Worm (Caenorhabditis elegans): ENCODE results near the gene mmab-1.

The mmab-1 gene

DNA sequence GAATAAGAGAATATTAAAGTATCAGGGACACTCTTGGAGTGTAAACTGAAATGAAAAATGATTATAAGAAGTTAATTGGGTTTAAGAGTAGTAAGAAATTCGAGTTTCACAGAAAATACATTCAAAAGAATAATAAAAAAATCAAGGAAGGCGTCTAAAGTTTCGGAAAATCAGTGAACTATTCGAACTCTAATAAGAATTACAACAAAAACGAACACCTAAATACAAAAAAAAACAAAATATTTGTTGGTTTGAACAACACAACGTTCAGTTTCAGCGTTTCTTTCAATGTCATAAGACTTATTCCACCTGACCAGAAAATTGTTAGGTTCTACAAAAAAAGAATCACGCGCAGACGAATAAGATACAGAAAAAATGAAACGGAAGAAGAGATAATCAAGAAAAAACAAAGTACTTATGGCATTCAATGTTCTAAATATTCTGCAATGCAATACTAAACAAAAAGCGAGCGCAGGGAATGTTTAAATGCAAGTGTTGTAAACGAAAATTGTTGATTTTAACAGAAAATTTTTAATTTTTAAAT is 22.8 kb downstream of the mmab-1 start, which contains the start of gene nhl-2 (continued):
- TF ChIP-seq cebp-1 (GFP tag; IDR thresholded peaks at IDR 0.05) (no peak), cebp-1 (tag; optimal IDR thresholded peaks at IDR 0.05) (no peak), aptf-2 (GFP tag; conservative IDR thresholded peaks at IDR 0.05) (no peak)

DNA sequence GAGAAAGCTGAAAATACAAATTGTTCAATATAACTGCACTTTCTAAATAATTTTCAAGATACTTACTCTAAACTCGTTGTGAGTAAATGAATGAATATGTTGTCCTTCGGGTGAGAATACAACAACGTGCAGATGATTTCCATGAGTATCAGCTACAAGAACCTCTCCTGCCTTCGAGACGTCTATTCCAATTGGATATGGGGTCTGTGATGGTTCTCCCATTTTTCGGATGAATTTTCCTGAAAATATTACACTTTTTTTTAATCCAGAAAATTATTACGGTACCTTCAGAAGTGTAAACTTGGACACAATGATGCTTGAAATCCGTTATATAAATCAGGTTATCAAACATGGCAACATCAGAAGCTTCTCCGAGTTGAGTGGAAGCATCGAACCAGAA is 26.6 kb downstream of the mmab-1 start:
- no peak for TF ChIP-seq F10E7.11 (tag; optimal IDR thresholded peaks at IDR 0.05)
- TF ChIP-seq T07F8.4 (tag; optimal IDR thresholded peaks at IDR 0.05), result no peak
- no peak for TF ChIP-seq zfh-2 (GFP tag; conservative IDR thresholded peaks at IDR 0.05)
- no peak for TF ChIP-seq lag-1 (GFP tag; IDR thresholded peaks at IDR 0.05)
- TF ChIP-seq egl-18 (GFP tag; IDR thresholded peaks at IDR 0.05), result no peak
- TF ChIP-seq F57A8.1 (GFP tag; optimal IDR thresholded peaks at IDR 0.05), result no peak
- no peak for TF ChIP-seq lsl-1 (GFP tag; optimal IDR thresholded peaks at IDR 0.05)
- no peak for TF ChIP-seq nfya-2 (GFP tag; IDR thresholded peaks at IDR 0.05)
- no peak for TF ChIP-seq ekl-4 (GFP tag; IDR thresholded peaks at IDR 0.05)
- TF ChIP-seq cebp-1 (GFP tag; IDR thresholded peaks at IDR 0.05), result no peak
- TF ChIP-seq cebp-1 (tag; optimal IDR thresholded peaks at IDR 0.05), result no peak

DNA sequence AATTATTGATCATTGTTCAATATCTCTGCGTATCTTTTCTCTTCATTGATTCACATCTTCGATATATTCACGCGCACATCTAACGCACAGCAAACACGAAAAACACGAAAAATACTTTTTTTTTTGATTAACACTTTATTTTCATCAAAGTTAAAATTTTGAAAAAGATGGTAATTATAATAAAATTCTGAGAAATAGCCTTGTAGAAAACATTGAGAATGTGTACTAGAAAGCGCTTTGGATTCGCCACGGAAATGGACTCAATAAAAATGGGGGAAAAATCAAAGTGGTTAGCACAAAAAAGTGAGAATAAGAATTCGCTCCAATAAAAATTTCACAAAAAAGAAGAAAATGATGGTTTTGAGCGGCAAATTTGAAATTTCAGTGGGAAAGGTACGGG is 28.4 kb downstream of the mmab-1 start, which contains the start of gene F26F4.6:
TSS of gene F26F4.6 (minus strand) at position 101 of the 400 bp plus-strand sequence.
- TF ChIP-seq mes-4 (tag; optimal IDR thresholded peaks at IDR 0.05) (no peak), ama-1 (optimal IDR thresholded peaks at IDR 0.05) (no peak), ama-1 (GFP tag; optimal IDR thresholded peaks at IDR 0.05) (no peak), hlh-12 (tag; optimal IDR thresholded peaks at IDR 0.05) (no peak), rec-8 (tag; optimal IDR thresholded peaks at IDR 0.05) (no peak), nhr-27 (tag; optimal IDR thresholded peaks at IDR 0.05) (no peak), F33H1.4 (GFP tag; IDR thresholded peaks at IDR 0.05) (no peak), B0019.2 (GFP tag; conservative IDR thresholded peaks at IDR 0.05) (no peak), lin-54 (GFP tag; optimal IDR thresholded peaks at IDR 0.05) (no peak), ZK185.1 (tag; optimal IDR thresholded peaks at IDR 0.05; ENCODE audit: poor library complexity, severe bottlenecking) (no peak), F10E7.11 (tag; optimal IDR thresholded peaks at IDR 0.05) (no peak), snpc-1.3 (tag; optimal IDR thresholded peaks at IDR 0.05; ENCODE audit: insufficient read depth) (no peak), hmg-20 (GFP tag; IDR thresholded peaks at IDR 0.05) (no peak)

DNA sequence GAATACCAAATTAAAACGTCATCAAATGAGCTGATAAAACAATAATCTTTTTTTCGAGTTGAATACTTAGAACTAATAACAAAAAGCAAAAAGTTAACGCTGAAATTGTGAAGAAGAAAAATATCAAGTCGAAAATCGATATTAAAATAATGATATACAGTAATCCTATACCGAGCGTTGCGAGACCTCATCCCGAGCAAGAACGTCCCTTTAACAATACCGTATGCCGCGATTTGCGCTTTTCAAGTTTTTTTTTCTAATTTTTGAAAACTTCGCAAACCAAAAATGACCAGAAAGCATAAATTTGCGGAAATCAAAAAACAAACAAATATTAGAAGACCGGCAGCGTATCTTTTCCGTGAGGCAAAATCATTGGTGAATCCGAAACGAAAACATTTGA is 30.9 kb downstream of the mmab-1 start, which contains the start of gene F26F4.5:
TSS of gene F26F4.5 (minus strand) at position 256 of the 400 bp plus-strand sequence.
- TF ChIP-seq tbp1 (GFP tag; optimal IDR thresholded peaks at IDR 0.05) (no peak), F33H1.4 (GFP tag; IDR thresholded peaks at IDR 0.05) (peak; percentile 90), lin-54 (GFP tag; optimal IDR thresholded peaks at IDR 0.05) (peak; percentile 12), F55B11.4 (tag; optimal IDR thresholded peaks at IDR 0.05; ENCODE audit: borderline replicate concordance, insufficient read depth) (no peak), K12H6.12 (tag; optimal IDR thresholded peaks at IDR 0.05) (no peak), ceh-91 (GFP tag; IDR thresholded peaks at IDR 0.05) (peak; percentile 66; the same call in 1 of the 2 replicates), lsl-1 (GFP tag; optimal IDR thresholded peaks at IDR 0.05) (peak; percentile 95), ztf-18 (tag; optimal IDR thresholded peaks at IDR 0.05) (peak; percentile 21), dox-1 (GFP tag; IDR thresholded peaks at IDR 0.05) (0 out of 2 replicates have a peak, but pooled peaks have one; percentile 8), ceh-100 (GFP tag; IDR thresholded peaks at IDR 0.05) (no peak), mcd-1 (GFP tag; IDR thresholded peaks at IDR 0.05) (peak; percentile 26; the same call in 1 of the 2 replicates), aptf-3 (GFP tag; IDR thresholded peaks at IDR 0.05) (no peak), ceh-27 (GFP tag; optimal IDR thresholded peaks at IDR 0.05) (no peak), ceh-79 (tag; optimal IDR thresholded peaks at IDR 0.05) (no peak), F10E7.11 (tag; optimal IDR thresholded peaks at IDR 0.05) (no peak), hmg-1.2 (GFP tag; IDR thresholded peaks at IDR 0.05) (0 out of 2 replicates have a peak, but pooled peaks have one; percentile 14), hrde-1 (tag; optimal IDR thresholded peaks at IDR 0.05; ENCODE audit: borderline replicate concordance) (no peak), F39B2.1 (GFP tag; IDR thresholded peaks at IDR 0.05) (no peak), madf-6 (GFP tag; IDR thresholded peaks at IDR 0.05) (peak; percentile 90), T07F8.4 (tag; optimal IDR thresholded peaks at IDR 0.05) (no peak), egl-44 (GFP tag; IDR thresholded peaks at IDR 0.05) (no peak), xnd-1 (tag; optimal IDR thresholded peaks at IDR 0.05) (peak; percentile 84), Y53G8AR.9 (GFP tag; conservative IDR thresholded peaks at IDR 0.05) (no peak), madf-8 (GFP tag; conservative IDR thresholded peaks at IDR 0.05) (peak; percentile 72)

Measured in whole organism, young adult.